Worm (Caenorhabditis elegans): Measurements from ENCODE around the gene irg-6.

Gene irg-6

ce11 chrIV:12890445-12890844 is 24.3 kb downstream of the irg-6 start, which contains the start of gene K08D8.6 (continued):
- no peak for TF ChIP-seq lin-29 (GFP tag; IDR thresholded peaks at IDR 0.05)
- no peak for TF ChIP-seq nhr-41 (GFP tag; IDR thresholded peaks at IDR 0.05)
- no peak for TF ChIP-seq zip-2 (tag; optimal IDR thresholded peaks at IDR 0.05)

- no peak for TF ChIP-seq snpc-4 (tag; optimal IDR thresholded peaks at IDR 0.05)
- TF ChIP-seq nhr-28 (tag; optimal IDR thresholded peaks at IDR 0.05) = peak; percentile 3
- no peak for TF ChIP-seq arid-1 (GFP tag; conservative IDR thresholded peaks at IDR 0.05)
- no peak for TF ChIP-seq jun-1 (tag; optimal IDR thresholded peaks at IDR 0.05)
- TF ChIP-seq set-16 (GFP tag; IDR thresholded peaks at IDR 0.05) = no peak
- no peak for TF ChIP-seq mdt-29 (GFP tag; IDR thresholded peaks at IDR 0.05)
- TF ChIP-seq ctbp-1 (GFP tag; IDR thresholded peaks at IDR 0.05) = no peak
- peak; percentile 83 for TF ChIP-seq aha-1 (tag)
- no peak for TF ChIP-seq lin-29 (GFP tag; IDR thresholded peaks at IDR 0.05)
- no peak for TF ChIP-seq tra-1 (GFP tag; IDR thresholded peaks at IDR 0.05)
- peak; percentile 13 for TF ChIP-seq pqm-1 (tag; optimal IDR thresholded peaks at IDR 0.05)
- TF ChIP-seq unc-39 (tag; optimal IDR thresholded peaks at IDR 0.05) = no peak
- no peak for TF ChIP-seq F26F4.8 (GFP tag; conservative IDR thresholded peaks at IDR 0.05)
- no peak for TF ChIP-seq madf-9 (GFP tag; conservative IDR thresholded peaks at IDR 0.05)
- TF ChIP-seq daf-16 (GFP tag; optimal IDR thresholded peaks at IDR 0.05) = no peak
- peak; percentile 28 for TF ChIP-seq daf-16 (tag; optimal IDR thresholded peaks at IDR 0.05)
- no peak for TF ChIP-seq spr-3 (GFP tag; optimal IDR thresholded peaks at IDR 0.05)
- peak in 1 of 2 experiments; percentile 2 for TF ChIP-seq unc-62 (GFP tag; optimal IDR thresholded peaks at IDR 0.05 in 1 of 2)
- TF ChIP-seq unc-62 (tag; optimal IDR thresholded peaks at IDR 0.05) = no peak
- TF ChIP-seq hlh-30 (tag; optimal IDR thresholded peaks at IDR 0.05; ENCODE audit: insufficient read depth) = no peak
Observed at ce11 chrIV:12886012-12886411, 28.8 kb downstream of the irg-6 start.

- TF ChIP-seq pqm-1 (tag; optimal IDR thresholded peaks at IDR 0.05) (peak; percentile 39), unc-130 (GFP tag; optimal IDR thresholded peaks at IDR 0.05) (no peak), T26A8.4 (GFP tag; IDR thresholded peaks at IDR 0.05) (no peak), spr-1 (tag; optimal IDR thresholded peaks at IDR 0.05) (no peak), nhr-111 (GFP tag; optimal IDR thresholded peaks at IDR 0.05) (no peak), vab-7 (GFP tag; IDR thresholded peaks at IDR 0.05) (no peak), snpc-1.2 (GFP tag; IDR thresholded peaks at IDR 0.05) (no peak), ZK337.2 (GFP tag; IDR thresholded peaks at IDR 0.05) (no peak), fkh-10 (GFP tag; optimal IDR thresholded peaks at IDR 0.05) (no peak)
Observed at ce11 chrIV:12883190-12883589, 31.6 kb downstream of the irg-6 start, which contains the start of gene ZK896.4. Gene ZK896.4 (minus strand): TSS chrIV:12883290.

ce11 chrIV:12879557-12879956 is 35.2 kb downstream of the irg-6 start, which contains the start of gene ZK896.5:
Gene ZK896.5 (minus strand): TSS chrIV:12879645.
- TF ChIP-seq nhr-10 (tag; optimal IDR thresholded peaks at IDR 0.05) (no peak), daf-16 (GFP tag; optimal IDR thresholded peaks at IDR 0.05) (no peak), daf-16 (tag; optimal IDR thresholded peaks at IDR 0.05) (peak; percentile 65), dve-1 (tag; optimal IDR thresholded peaks at IDR 0.05; ENCODE audit: insufficient read depth) (peak; percentile 53), pqm-1 (tag; optimal IDR thresholded peaks at IDR 0.05) (peak; percentile 45), aha-1 (tag) (peak; percentile 44), hlh-11 (tag; optimal IDR thresholded peaks at IDR 0.05) (peak; percentile 23), pha-4 (GFP tag; IDR thresholded peaks at IDR 0.05) (no peak), pha-4 (tag; optimal IDR thresholded peaks at IDR 0.05) (peak; percentile 6), nhr-48 (tag; optimal IDR thresholded peaks at IDR 0.05) (peak; percentile 74), unc-62 (GFP tag; optimal IDR thresholded peaks at IDR 0.05 in 1 of 2) (peak in 1 of 2 experiments; percentile 9), unc-62 (tag; optimal IDR thresholded peaks at IDR 0.05) (no peak), F44E2.7 (GFP tag; IDR thresholded peaks at IDR 0.05) (no peak), nhr-28 (tag; optimal IDR thresholded peaks at IDR 0.05) (peak; percentile 13), vab-7 (GFP tag; IDR thresholded peaks at IDR 0.05) (no peak), nhr-11 (tag; optimal IDR thresholded peaks at IDR 0.05) (no peak), dmd-6 (GFP tag; IDR thresholded peaks at IDR 0.05) (peak; percentile 90)

Measured in whole organism, L4 larva.